Worm (Caenorhabditis elegans) whole organism, young adult: ENCODE data around the gene srj-18.

Experiments
- B0261.1 ChIP-seq: sonication (generic microtip); optimal IDR thresholded peaks from 2 replicates; lab custom pipeline; 2016; ENCODE audit warnings: mild to moderate bottlenecking, missing genetic modification characterization, moderate library complexity, missing compliant biosample characterization
- F10E7.11 ChIP-seq: sonication (generic microtip); optimal IDR thresholded peaks from 2 replicates; lab custom pipeline; 2017; ENCODE audit warnings: mild to moderate bottlenecking, missing genetic modification characterization, moderate library complexity, missing compliant biosample characterization
- F37B4.10 ChIP-seq: fragments of 200-800 bp; sonication (Bioruptor generic); IDR thresholded peaks from 2 replicates; pipeline ENCODE4 v1.3.6; 2022; ENCODE audit warnings: missing genetic modification characterization, missing compliant biosample characterization
- F57C9.4 ChIP-seq: sonication (generic microtip); optimal IDR thresholded peaks from 2 replicates; lab custom pipeline; 2017; ENCODE audit warnings: mild to moderate bottlenecking, missing genetic modification characterization, missing compliant biosample characterization
- aptf-2 ChIP-seq: fragments of 200-800 bp; sonication (Bioruptor generic); conservative IDR thresholded peaks from 2 replicates; pipeline ENCODE4 v1.3.6; 2022; ENCODE audit warnings: missing genetic modification reagents, missing genetic modification characterization, missing compliant biosample characterization
- bed-1 ChIP-seq: fragments of 200-800 bp; sonication (Bioruptor generic); IDR thresholded peaks from 2 replicates; pipeline ENCODE4 v1.3.6; 2022; ENCODE audit warnings: missing genetic modification reagents, missing genetic modification characterization, missing compliant biosample characterization
- bed-2 ChIP-seq: fragments of 200-800 bp; sonication (Bioruptor generic); IDR thresholded peaks from 2 replicates; pipeline ENCODE4 v1.3.6; 2022; ENCODE audit warnings: missing genetic modification reagents, missing genetic modification characterization, missing compliant biosample characterization
- ccch-3 ChIP-seq: fragments of 200-800 bp; sonication (Bioruptor generic); optimal IDR thresholded peaks from 2 replicates; lab custom pipeline; 2018; ENCODE audit warnings: mild to moderate bottlenecking, missing genetic modification characterization, missing compliant biosample characterization
- cebp-2 ChIP-seq: fragments of 200-800 bp; sonication (Bioruptor generic); IDR thresholded peaks from 2 replicates; pipeline ENCODE4 v1.3.6; 2022; ENCODE audit warnings: missing genetic modification characterization, missing compliant biosample characterization
- ceh-79 ChIP-seq: sonication (generic microtip); optimal IDR thresholded peaks from 2 replicates; lab custom pipeline; 2017; ENCODE audit warnings: mild to moderate bottlenecking, missing genetic modification characterization, missing compliant biosample characterization
- chd-7 ChIP-seq: sonication (generic microtip); optimal IDR thresholded peaks from 2 replicates; lab custom pipeline; 2016; ENCODE audit warnings: mild to moderate bottlenecking, missing genetic modification characterization, moderate library complexity, missing compliant biosample characterization
- dpff-1 ChIP-seq: sonication (generic microtip); optimal IDR thresholded peaks from 2 replicates; lab custom pipeline; 2017; ENCODE audit warnings: mild to moderate bottlenecking, missing genetic modification characterization, missing compliant biosample characterization
- dpl-1 ChIP-seq: fragments of 150-350 bp; optimal IDR thresholded peaks from 2 replicates; lab custom pipeline; 2014; ENCODE audit warnings: missing biosample characterization, missing genetic modification reagents, missing genetic modification characterization
- egl-18 ChIP-seq: fragments of 200-800 bp; sonication (Bioruptor generic); IDR thresholded peaks from 2 replicates; pipeline ENCODE4 v1.3.6; 2022; ENCODE audit warnings: missing genetic modification reagents, missing genetic modification characterization, missing compliant biosample characterization
- egrh-3 ChIP-seq: fragments of 200-800 bp; sonication (Bioruptor generic); IDR thresholded peaks from 2 replicates; pipeline ENCODE4 v1.3.6; 2022; ENCODE audit warnings: missing genetic modification reagents, missing genetic modification characterization, missing compliant biosample characterization
- hlh-26 ChIP-seq: fragments of 200-800 bp; sonication (Bioruptor generic); conservative IDR thresholded peaks from 2 replicates; pipeline ENCODE4 v1.3.6; 2022; ENCODE audit warnings: missing genetic modification reagents, missing genetic modification characterization, missing compliant biosample characterization
- hrde-1 ChIP-seq: sonication (generic microtip); optimal IDR thresholded peaks from 2 replicates; lab custom pipeline; 2016; ENCODE audit warnings: missing genetic modification characterization, mild to moderate bottlenecking, missing compliant biosample characterization, moderate library complexity, missing genotype, missing genetic modification reagents, borderline replicate concordance
- let-526 ChIP-seq: fragments of 200-800 bp; sonication (Bioruptor generic); IDR thresholded peaks from 2 replicates; pipeline ENCODE4 v1.3.6; 2022; ENCODE audit warnings: missing genetic modification reagents, missing genetic modification characterization, missing compliant biosample characterization
- let-607 ChIP-seq, 2 experiments: fragments of 200-800 bp in 1 of 2; sonication (Bioruptor generic) in 1 of 2; sonication (generic microtip) in 1 of 2; optimal IDR thresholded peaks; 2 replicates each; lab custom pipeline; 2016 to 2018; ENCODE audit warnings: mild to moderate bottlenecking in 2 of 2, missing compliant biosample characterization in 2 of 2, missing genetic modification characterization in 2 of 2, moderate library complexity in 2 of 2, missing genotype in 1 of 2
- madf-3 ChIP-seq: fragments of 200-800 bp; sonication (Bioruptor generic); IDR thresholded peaks from 2 replicates; pipeline ENCODE4 v1.3.6; 2022; ENCODE audit warnings: missing genetic modification reagents, missing genetic modification characterization, missing compliant biosample characterization
- mxl-1 ChIP-seq: sonication (generic microtip); optimal IDR thresholded peaks from 2 replicates; lab custom pipeline; 2016; ENCODE audit warnings: missing genetic modification characterization, missing compliant biosample characterization
- nhr-179 ChIP-seq: sonication (generic microtip); optimal IDR thresholded peaks from 2 replicates; lab custom pipeline; 2016; ENCODE audit warnings: mild to moderate bottlenecking, missing genetic modification characterization, missing compliant biosample characterization
- nhr-80 ChIP-seq: sonication (generic microtip); optimal IDR thresholded peaks from 2 replicates; lab custom pipeline; 2016; ENCODE audit warnings: missing genetic modification characterization, missing compliant biosample characterization
- rec-8 ChIP-seq, 2 experiments: sonication (generic microtip); optimal IDR thresholded peaks; 2 replicates each; lab custom pipeline; 2016; ENCODE audit warnings: mild to moderate bottlenecking in 2 of 2, missing genetic modification characterization in 2 of 2, missing genetic modification reagents in 2 of 2, missing genotype in 2 of 2, missing biosample characterization in 1 of 2, missing compliant biosample characterization in 1 of 2, moderate library complexity in 1 of 2
- somi-1 ChIP-seq: fragments of 200-800 bp; sonication (Bioruptor generic); optimal IDR thresholded peaks from 2 replicates; lab custom pipeline; 2018; ENCODE audit warnings: mild to moderate bottlenecking, missing genetic modification characterization, missing compliant biosample characterization
- tbp1 ChIP-seq: fragments of 200-800 bp; sonication (Bioruptor generic); optimal IDR thresholded peaks from 2 replicates; lab custom pipeline; 2018; ENCODE audit warnings: mild to moderate bottlenecking, missing genetic modification characterization, missing compliant biosample characterization
- tlf-1 ChIP-seq: fragments of 200-800 bp; sonication (Bioruptor generic); optimal IDR thresholded peaks from 2 replicates; lab custom pipeline; 2018; ENCODE audit warnings: mild to moderate bottlenecking, missing genetic modification characterization, missing compliant biosample characterization
- xnd-1 ChIP-seq: sonication (generic microtip); optimal IDR thresholded peaks from 2 replicates; lab custom pipeline; 2016; ENCODE audit warnings: missing genotype, missing genetic modification reagents, missing genetic modification characterization, missing compliant biosample characterization
- zfh-2 ChIP-seq: fragments of 200-800 bp; sonication (Bioruptor generic); conservative IDR thresholded peaks from 2 replicates; pipeline ENCODE4 v1.3.6; 2022; ENCODE audit warnings: missing genetic modification reagents, missing genetic modification characterization, missing compliant biosample characterization
- ztf-22 ChIP-seq: fragments of 200-800 bp; sonication (Bioruptor generic); optimal IDR thresholded peaks from 2 replicates; lab custom pipeline; 2018; ENCODE audit warnings: mild to moderate bottlenecking, missing genetic modification characterization, moderate library complexity, missing compliant biosample characterization
- ztf-25 ChIP-seq: fragments of 200-800 bp; sonication (Bioruptor generic); IDR thresholded peaks from 2 replicates; pipeline ENCODE4 v1.3.6; 2022; ENCODE audit warnings: missing genetic modification reagents, missing genetic modification characterization, missing compliant biosample characterization
- ztf-26 ChIP-seq: sonication (generic microtip); optimal IDR thresholded peaks from 2 replicates; lab custom pipeline; 2017; ENCODE audit warnings: missing genetic modification characterization, missing compliant biosample characterization

srj-18 gene

ce11 chrV:2800676-2801075, 26.5 kb downstream of the srj-18 start:
- TF ChIP-seq ztf-25 (GFP tag; lab: Robert Waterston, UW) (no peak), egrh-3 (GFP tag; lab: Robert Waterston, UW) (peak; percentile 11; the same call in 1 of the 2 replicates), xnd-1 (no peak), ceh-79 (tag; lab: Kevin White, UChicago) (no peak), ztf-22 (GFP tag; lab: Kevin White, UChicago) (no peak), rec-8 (tag; optimal IDR thresholded peaks at IDR 0.05; lab: Kevin White, UChicago) (no peak), tbp1 (GFP tag; lab: Kevin White, UChicago) (no peak), zfh-2 (GFP tag; lab: Robert Waterston, UW) (peak; percentile 65; the same call in 1 of the 2 replicates)

ce11 chrV:2801955-2802354, 27.8 kb downstream of the srj-18 start:
- TF ChIP-seq egl-18 (GFP tag; lab: Robert Waterston, UW): no peak

- no peak for TF ChIP-seq somi-1 (GFP tag; lab: Kevin White, UChicago)
- TF ChIP-seq B0261.1 (tag; lab: Kevin White, UChicago): no peak
- TF ChIP-seq F10E7.11 (tag; lab: Kevin White, UChicago): no peak
- no peak for TF ChIP-seq dpl-1 (GFP tag; lab: Kevin White, UChicago)
- TF ChIP-seq zfh-2 (GFP tag; lab: Robert Waterston, UW): peak; percentile 57
These were observed 29.1 kb downstream of the srj-18 start for ce11 chrV:2803258-2803657.

ce11 chrV:2807760-2808159, 33.6 kb downstream of the srj-18 start, which contains the start of gene ketn-1:
Gene ketn-1, minus strand, starts transcription at chrV:2807860.
- TF ChIP-seq mxl-1 (tag; lab: Kevin White, UChicago) (no peak), F57C9.4 (tag; lab: Kevin White, UChicago) (no peak), nhr-80 (tag; lab: Kevin White, UChicago) (no peak)

ce11 chrV:2809443-2809842, 35.3 kb downstream of the srj-18 start:
- TF ChIP-seq chd-7 (tag; lab: Kevin White, UChicago) (no peak), F37B4.10 (GFP tag; lab: Robert Waterston, UW) (no peak), madf-3 (no peak), hrde-1 (no peak), ccch-3 (GFP tag; lab: Kevin White, UChicago) (no peak), dpff-1 (tag; lab: Kevin White, UChicago) (no peak), bed-2 (no peak), bed-1 (GFP tag; lab: Robert Waterston, UW) (no peak), aptf-2 (GFP tag; lab: Robert Waterston, UW) (no peak), let-607 (tag; optimal IDR thresholded peaks at IDR 0.05; lab: Kevin White, UChicago) (no peak), nhr-179 (tag; lab: Kevin White, UChicago) (no peak), hlh-26 (GFP tag; lab: Robert Waterston, UW) (no peak), ztf-26 (tag; lab: Kevin White, UChicago) (no peak), tlf-1 (GFP tag; lab: Kevin White, UChicago) (no peak), let-526 (GFP tag; lab: Robert Waterston, UW) (no peak), cebp-2 (GFP tag; lab: Robert Waterston, UW) (no peak)
